Worm (Caenorhabditis elegans): ENCODE data around the gene arf-6.

Gene arf-6

ce11 chrIV:16946746-16947145, at the start of gene arf-6, which contains the start of gene Y116A8C.9 (continued):
- TF ChIP-seq nhr-179 (tag; optimal IDR thresholded peaks at IDR 0.05) (no peak), unc-62 (GFP tag; optimal IDR thresholded peaks at IDR 0.05) (no peak), egrh-3 (GFP tag; IDR thresholded peaks at IDR 0.05) (no peak), attf-6 (GFP tag; IDR thresholded peaks at IDR 0.05) (peak; percentile 86), ceh-91 (GFP tag; IDR thresholded peaks at IDR 0.05) (no peak), ets-4 (GFP tag; optimal IDR thresholded peaks at IDR 0.05) (no peak), atf-7 (tag; optimal IDR thresholded peaks at IDR 0.05) (no peak), lin-26 (GFP tag; IDR thresholded peaks at IDR 0.05) (no peak), ceh-79 (tag; optimal IDR thresholded peaks at IDR 0.05) (no peak), ztf-22 (GFP tag; optimal IDR thresholded peaks at IDR 0.05) (no peak), egl-44 (GFP tag; IDR thresholded peaks at IDR 0.05) (no peak), madf-10 (tag; optimal IDR thresholded peaks at IDR 0.05) (peak; percentile 2), aptf-3 (GFP tag; IDR thresholded peaks at IDR 0.05) (no peak), lsl-1 (GFP tag; optimal IDR thresholded peaks at IDR 0.05) (peak; percentile 5), cebp-2 (GFP tag; IDR thresholded peaks at IDR 0.05) (no peak), Y67H2A.10 (GFP tag; conservative IDR thresholded peaks at IDR 0.05) (no peak), D2030.7 (GFP tag; IDR thresholded peaks at IDR 0.05) (no peak), madf-8 (GFP tag; conservative IDR thresholded peaks at IDR 0.05) (no peak), efl-1 (GFP tag; optimal IDR thresholded peaks at IDR 0.05) (no peak), nfyb-1 (GFP tag; IDR thresholded peaks at IDR 0.05) (0 out of 2 replicates have a peak, but pooled peaks have one; percentile 19), C06A6.2 (GFP tag; conservative IDR thresholded peaks at IDR 0.05) (no peak), fkh-3 (tag; optimal IDR thresholded peaks at IDR 0.05) (no peak), tlf-1 (GFP tag; optimal IDR thresholded peaks at IDR 0.05) (no peak), attf-3 (GFP tag; conservative IDR thresholded peaks at IDR 0.05) (no peak), Y53G8AR.9 (GFP tag; conservative IDR thresholded peaks at IDR 0.05) (no peak), tbp1 (GFP tag; optimal IDR thresholded peaks at IDR 0.05) (peak; percentile 55), madf-6 (GFP tag; IDR thresholded peaks at IDR 0.05) (peak; percentile 56; the same call in 1 of the 2 replicates), rec-8 (tag; optimal IDR thresholded peaks at IDR 0.05) (peak in 1 of 2 experiments; percentile 1), F22D6.2 (tag; optimal IDR thresholded peaks at IDR 0.05) (no peak), nhr-90 (tag; optimal IDR thresholded peaks at IDR 0.05) (no peak), F37B4.10 (GFP tag; IDR thresholded peaks at IDR 0.05) (no peak), dox-1 (GFP tag; IDR thresholded peaks at IDR 0.05) (peak; percentile 71), nfya-2 (GFP tag; IDR thresholded peaks at IDR 0.05) (no peak), let-607 (tag; optimal IDR thresholded peaks at IDR 0.05) (peak in 1 of 2 experiments; percentile 11), ZK185.1 (tag; optimal IDR thresholded peaks at IDR 0.05; ENCODE audit: poor library complexity, severe bottlenecking) (no peak), ztf-26 (tag; optimal IDR thresholded peaks at IDR 0.05) (no peak), bed-1 (GFP tag; IDR thresholded peaks at IDR 0.05) (no peak), ekl-4 (GFP tag; IDR thresholded peaks at IDR 0.05) (0 out of 2 replicates have a peak, but pooled peaks have one; percentile 33), zim-3 (tag; optimal IDR thresholded peaks at IDR 0.05) (no peak), xnd-1 (tag; optimal IDR thresholded peaks at IDR 0.05) (no peak), him-1 (tag; optimal IDR thresholded peaks at IDR 0.05) (no peak), nhr-120 (GFP tag; IDR thresholded peaks at IDR 0.05) (no peak), nhr-27 (tag; optimal IDR thresholded peaks at IDR 0.05) (no peak), lin-35 (GFP tag; optimal IDR thresholded peaks at IDR 0.05) (peak in 1 of 3 experiments; percentile 37), snpc-1.1 (tag; optimal IDR thresholded peaks at IDR 0.05; ENCODE audit: insufficient read depth) (peak; percentile 70), K12H6.12 (tag; optimal IDR thresholded peaks at IDR 0.05) (peak; percentile 39), nhr-80 (tag; optimal IDR thresholded peaks at IDR 0.05) (no peak), ccch-3 (GFP tag; optimal IDR thresholded peaks at IDR 0.05) (no peak), Y95B8A.8 (GFP tag; IDR thresholded peaks at IDR 0.05) (no peak)
